Worm (Caenorhabditis elegans): ENCODE measurements around the gene cpsf-3.
A peak's percentile ranks its signal among the peaks of the same experiment; 100 is the strongest.

Gene cpsf-3

ce11 chrIV:13240078-13240841 lies 42.4 kb downstream of the cpsf-3 start, which contains the start of gene rpl-12 (continued):
- no peak for TF ChIP-seq fkh-3 (tag; optimal IDR thresholded peaks at IDR 0.05)
- peak; percentile 54; the same call in 1 of the 2 replicates for TF ChIP-seq egrh-3 (GFP tag; IDR thresholded peaks at IDR 0.05)
- TF ChIP-seq cebp-1 (GFP tag; IDR thresholded peaks at IDR 0.05), result peak; percentile 87
- peak; percentile 96 for TF ChIP-seq cebp-1 (tag; optimal IDR thresholded peaks at IDR 0.05)
- peak; percentile 68 for TF ChIP-seq aptf-2 (GFP tag; conservative IDR thresholded peaks at IDR 0.05)
- TF ChIP-seq zim-3 (tag; optimal IDR thresholded peaks at IDR 0.05), result peak; percentile 55
- peak; percentile 91 for TF ChIP-seq nhr-80 (tag; optimal IDR thresholded peaks at IDR 0.05)
- TF ChIP-seq B0019.2 (GFP tag; conservative IDR thresholded peaks at IDR 0.05), result peak; percentile 85
- peak; percentile 78; the same call in 1 of the 2 replicates for TF ChIP-seq egl-44 (GFP tag; IDR thresholded peaks at IDR 0.05)
- peak; percentile 51 for TF ChIP-seq lin-26 (GFP tag; IDR thresholded peaks at IDR 0.05)
- no peak for TF ChIP-seq rpc-1 (optimal IDR thresholded peaks at IDR 0.05)
- TF ChIP-seq rpc-1 (tag; optimal IDR thresholded peaks at IDR 0.05), result no peak
- TF ChIP-seq lin-35 (GFP tag; optimal IDR thresholded peaks at IDR 0.05), result peak; percentile 73 to 99 (median 85)
- peak; percentile 17 for TF ChIP-seq lsy-27 (tag; optimal IDR thresholded peaks at IDR 0.05; ENCODE audit: borderline replicate concordance, insufficient read depth)
- TF ChIP-seq athp-1 (tag; optimal IDR thresholded peaks at IDR 0.05), result peak; percentile 97
- no peak for TF ChIP-seq ceh-58 (GFP tag; IDR thresholded peaks at IDR 0.05)
- TF ChIP-seq tbx-9 (tag; optimal IDR thresholded peaks at IDR 0.05; ENCODE audit: borderline replicate concordance), result no peak
- TF ChIP-seq egl-18 (GFP tag; IDR thresholded peaks at IDR 0.05), result no peak; the same call in 1 of the 2 replicates
- TF ChIP-seq nfya-1 (tag; optimal IDR thresholded peaks at IDR 0.05; ENCODE audit: borderline replicate concordance, insufficient read depth), result no peak
- no peak for TF ChIP-seq hlh-26 (GFP tag; conservative IDR thresholded peaks at IDR 0.05)
- peak; percentile 91 for TF ChIP-seq Y67H2A.10 (GFP tag; conservative IDR thresholded peaks at IDR 0.05)
- TF ChIP-seq madf-10 (tag; optimal IDR thresholded peaks at IDR 0.05), result peak; percentile 95
- peak; percentile 96 for TF ChIP-seq ZK185.1 (tag; optimal IDR thresholded peaks at IDR 0.05; ENCODE audit: poor library complexity, severe bottlenecking)
- peak; percentile 40 for TF ChIP-seq B0261.1 (tag; optimal IDR thresholded peaks at IDR 0.05)
- TF ChIP-seq dpff-1 (tag; optimal IDR thresholded peaks at IDR 0.05), result no peak
- peak; percentile 96 for TF ChIP-seq Y95B8A.8 (GFP tag; IDR thresholded peaks at IDR 0.05)
- peak; percentile 94 for TF ChIP-seq C06A6.2 (GFP tag; conservative IDR thresholded peaks at IDR 0.05)
- no peak for TF ChIP-seq nfya-2 (GFP tag; IDR thresholded peaks at IDR 0.05)
- TF ChIP-seq lir-1 (GFP tag; conservative IDR thresholded peaks at IDR 0.05), result peak; percentile 97
- no peak for TF ChIP-seq F57A8.1 (GFP tag; optimal IDR thresholded peaks at IDR 0.05)
- TF ChIP-seq let-607 (tag; optimal IDR thresholded peaks at IDR 0.05), result peak; percentile 89 to 96
- peak; percentile 98 for TF ChIP-seq lin-40 (tag; optimal IDR thresholded peaks at IDR 0.05)
- peak; percentile 92 for TF ChIP-seq hrde-1 (tag; optimal IDR thresholded peaks at IDR 0.05; ENCODE audit: borderline replicate concordance)
- TF ChIP-seq akir-1 (GFP tag; optimal IDR thresholded peaks at IDR 0.05), result peak; percentile 48
- peak; percentile 69 for TF ChIP-seq ztf-18 (tag; optimal IDR thresholded peaks at IDR 0.05)
- no peak for TF ChIP-seq lag-1 (GFP tag; IDR thresholded peaks at IDR 0.05)
- TF ChIP-seq snpc-4 (GFP tag; optimal IDR thresholded peaks at IDR 0.05), result peak; percentile 75
- TF ChIP-seq snpc-4 (tag; optimal IDR thresholded peaks at IDR 0.05), result peak; percentile 81 to 90 (median 88)
- TF ChIP-seq F49E8.2 (tag; optimal IDR thresholded peaks at IDR 0.05; ENCODE audit: insufficient read depth), result peak; percentile 92
- no peak for TF ChIP-seq nhr-179 (tag; optimal IDR thresholded peaks at IDR 0.05)
- 0 out of 2 replicates have a peak, but pooled peaks have one; percentile 11 for TF ChIP-seq F37B4.10 (GFP tag; IDR thresholded peaks at IDR 0.05)
- peak; percentile 86 for TF ChIP-seq gei-17 (GFP tag; optimal IDR thresholded peaks at IDR 0.05)
- TF ChIP-seq snpc-1.1 (tag; optimal IDR thresholded peaks at IDR 0.05; ENCODE audit: insufficient read depth), result peak; percentile 63
- peak; percentile 96 for TF ChIP-seq madf-3 (GFP tag; IDR thresholded peaks at IDR 0.05)
- TF ChIP-seq ztf-6 (GFP tag; IDR thresholded peaks at IDR 0.05), result peak; percentile 89
- TF ChIP-seq chd-7 (tag; optimal IDR thresholded peaks at IDR 0.05), result peak; percentile 90
